Worm (Caenorhabditis elegans): ENCODE measurements around the gene W03A5.2.

DNA sequence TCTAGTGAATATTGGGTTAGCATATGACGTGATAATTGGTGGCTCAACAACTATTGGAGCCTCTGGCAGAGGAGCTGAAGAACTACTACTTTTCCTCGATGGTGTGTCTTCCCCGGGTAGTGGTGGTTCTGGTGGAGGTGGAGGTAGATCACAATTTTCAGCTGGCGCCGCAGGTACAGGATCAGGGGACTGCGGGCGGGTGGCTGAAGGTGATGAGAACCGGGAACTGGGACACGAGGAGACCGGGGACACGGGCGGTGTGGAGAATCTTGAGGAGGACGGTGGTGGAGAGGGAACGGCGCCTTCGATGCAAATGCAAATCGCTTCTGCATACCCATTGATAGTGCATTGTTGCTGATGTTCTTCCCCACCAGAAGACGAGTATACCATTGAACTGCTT is 10.1 kb upstream of the W03A5.2 start:
- TF ChIP-seq madf-8 (GFP tag; conservative IDR thresholded peaks at IDR 0.05) (no peak), snpc-4 (GFP tag; optimal IDR thresholded peaks at IDR 0.05) (no peak), snpc-4 (tag; optimal IDR thresholded peaks at IDR 0.05) (no peak), K11D2.4 (GFP tag; IDR thresholded peaks at IDR 0.05) (no peak), sea-2 (GFP tag; IDR thresholded peaks at IDR 0.05) (0 out of 2 replicates have a peak, but pooled peaks have one; percentile 46), hrde-1 (tag; optimal IDR thresholded peaks at IDR 0.05; ENCODE audit: borderline replicate concordance) (no peak), nhr-80 (tag; optimal IDR thresholded peaks at IDR 0.05) (no peak), F49E8.2 (tag; optimal IDR thresholded peaks at IDR 0.05; ENCODE audit: insufficient read depth) (no peak), snpc-3.4 (tag; optimal IDR thresholded peaks at IDR 0.05) (no peak), ama-1 (optimal IDR thresholded peaks at IDR 0.05) (no peak), ama-1 (GFP tag; optimal IDR thresholded peaks at IDR 0.05) (no peak), attf-6 (GFP tag; IDR thresholded peaks at IDR 0.05) (no peak), lsy-27 (tag; optimal IDR thresholded peaks at IDR 0.05; ENCODE audit: borderline replicate concordance, insufficient read depth) (no peak)
